Fruit fly (Drosophila melanogaster) whole organism, embryonic: ENCODE data around the gene Agpat4.
A peak's percentile ranks its signal among the peaks of the same experiment; 100 is the strongest.

ENCODE experiments used
- B-H1 ChIP-seq: fragments of 200-800 bp; sonication (Bioruptor generic); IDR thresholded peaks from 3 replicates; pipeline ENCODE4 v1.3.6; 2022; ENCODE audit warnings: missing biosample characterization, missing genetic modification characterization
- Bteb2 ChIP-seq: fragments of 200-800 bp; sonication (Bioruptor generic); optimal IDR thresholded peaks from 2 replicates; lab custom pipeline; 2016; ENCODE audit warnings: missing biosample characterization, missing genetic modification characterization
- CG10565 ChIP-seq: fragments of 200-800 bp; sonication (Bioruptor generic); optimal IDR thresholded peaks from 3 replicates; lab custom pipeline; 2016; ENCODE audit warnings: missing biosample characterization, mild to moderate bottlenecking, missing genetic modification characterization
- CG11696 ChIP-seq: fragments of 200-800 bp; sonication (Bioruptor generic); IDR thresholded peaks from 2 replicates; pipeline ENCODE4 v1.3.6; 2022; ENCODE audit warnings: missing biosample characterization, missing genetic modification characterization
- CG12219 ChIP-seq: fragments of 200-800 bp; sonication (Bioruptor generic); optimal IDR thresholded peaks from 3 replicates; lab custom pipeline; 2018; ENCODE audit warnings: missing biosample characterization, mild to moderate bottlenecking, missing genetic modification characterization
- CG13296 ChIP-seq: fragments of 200-800 bp; sonication (Bioruptor generic); optimal IDR thresholded peaks from 3 replicates; lab custom pipeline; 2018; ENCODE audit warnings: missing biosample characterization, mild to moderate bottlenecking, missing genetic modification characterization
- CG14667 ChIP-seq: fragments of 200-800 bp; sonication (Bioruptor generic); IDR thresholded peaks from 2 replicates; pipeline ENCODE4 v1.3.6; 2022; ENCODE audit warnings: missing biosample characterization, missing genetic modification characterization
- CG15073 ChIP-seq: fragments of 200-800 bp; sonication (Bioruptor generic); optimal IDR thresholded peaks from 2 replicates; lab custom pipeline; 2016; ENCODE audit warnings: missing biosample characterization, missing genetic modification characterization
- CG17829 ChIP-seq: fragments of 200-800 bp; optimal IDR thresholded peaks from 2 replicates; lab custom pipeline; 2019; ENCODE audit warnings: missing biosample characterization, mild to moderate bottlenecking, missing genetic modification characterization, moderate library complexity
- CG18262 ChIP-seq: fragments of 200-800 bp; optimal IDR thresholded peaks from 3 replicates; lab custom pipeline; 2019; ENCODE audit warnings: missing biosample characterization, mild to moderate bottlenecking, missing genetic modification characterization, moderate library complexity
- CG30431 ChIP-seq: fragments of 200-800 bp; sonication (Bioruptor generic); optimal IDR thresholded peaks from 2 replicates; lab custom pipeline; 2017; ENCODE audit warnings: missing biosample characterization, missing genetic modification characterization
- CG33557 ChIP-seq: fragments of 200-800 bp; sonication (Bioruptor generic); optimal IDR thresholded peaks from 2 replicates; lab custom pipeline; 2019; ENCODE audit warnings: missing biosample characterization, mild to moderate bottlenecking, missing genetic modification characterization, moderate library complexity
- CG42726 ChIP-seq: fragments of 200-800 bp; sonication (Bioruptor generic); IDR thresholded peaks from 2 replicates; pipeline ENCODE4 v1.3.6; 2022; ENCODE audit warnings: missing biosample characterization, missing genetic modification characterization; ENCODE audit not compliant: partially characterized antibody
- CG4707 ChIP-seq: fragments of 200-800 bp; sonication (Bioruptor generic); optimal IDR thresholded peaks from 2 replicates; lab custom pipeline; 2018; ENCODE audit warnings: missing biosample characterization, mild to moderate bottlenecking, missing genetic modification characterization, moderate library complexity
- CG6175 ChIP-seq: fragments of 200-800 bp; sonication (Bioruptor generic); IDR thresholded peaks from 3 replicates; pipeline ENCODE4 v1.3.6; 2022; ENCODE audit warnings: missing biosample characterization, missing genetic modification characterization
- CG6654 ChIP-seq: fragments of 200-800 bp; sonication (Bioruptor generic); optimal IDR thresholded peaks from 2 replicates; lab custom pipeline; 2017; ENCODE audit warnings: missing biosample characterization, mild to moderate bottlenecking, missing genetic modification characterization
- CG6791 ChIP-seq: fragments of 200-800 bp; sonication (Bioruptor generic); IDR thresholded peaks from 3 replicates; pipeline ENCODE4 v1.3.6; 2022; ENCODE audit warnings: missing biosample characterization, missing genetic modification characterization; ENCODE audit not compliant: partially characterized antibody
- CG6854 ChIP-seq: fragments of 200-800 bp; sonication (Bioruptor generic); optimal IDR thresholded peaks from 3 replicates; lab custom pipeline; 2017; ENCODE audit warnings: missing biosample characterization, mild to moderate bottlenecking, missing genetic modification characterization
- CG8359 ChIP-seq: fragments of 200-800 bp; sonication (Bioruptor generic); optimal IDR thresholded peaks from 2 replicates; lab custom pipeline; 2017; ENCODE audit warnings: missing biosample characterization, mild to moderate bottlenecking, missing genetic modification characterization, borderline replicate concordance
- Deaf1 ChIP-seq: fragments of 200-800 bp; optimal IDR thresholded peaks from 3 replicates; lab custom pipeline; 2019; ENCODE audit warnings: missing biosample characterization, mild to moderate bottlenecking, missing genetic modification characterization, moderate library complexity
- Dfd ChIP-seq, 2 experiments: fragments of >200 bp; optimal IDR thresholded peaks; 2 replicates each; lab custom pipeline; 2017; ENCODE audit warnings: missing biosample characterization in 2 of 2, missing genetic modification characterization in 2 of 2
- Dip2 ChIP-seq: fragments of 200-800 bp; sonication (Bioruptor generic); IDR thresholded peaks from 2 replicates; pipeline ENCODE4 v1.3.6; 2022; ENCODE audit warnings: missing biosample characterization, missing genetic modification characterization
- Dip3 ChIP-seq: fragments of 200-800 bp; sonication (Bioruptor generic); optimal IDR thresholded peaks from 3 replicates; lab custom pipeline; 2016; ENCODE audit warnings: missing biosample characterization, missing genetic modification characterization
- Doc2 ChIP-seq: fragments of 200-800 bp; sonication (Bioruptor generic); IDR thresholded peaks from 2 replicates; pipeline ENCODE4 v1.3.6; 2022; ENCODE audit warnings: missing biosample characterization, missing genetic modification characterization
- Elba2 ChIP-seq: fragments of 200-800 bp; sonication (Bioruptor generic); optimal IDR thresholded peaks from 3 replicates; lab custom pipeline; 2016; ENCODE audit warnings: missing biosample characterization, missing genetic modification characterization
- Ets65A ChIP-seq: fragments of 200-800 bp; sonication (Bioruptor generic); peaks from one replicate; lab custom pipeline; 2016; ENCODE audit warnings: missing biosample characterization, missing genetic modification characterization
- MESR4 ChIP-seq: fragments of 200-800 bp; sonication (Bioruptor generic); optimal IDR thresholded peaks from 2 replicates; lab custom pipeline; 2018; ENCODE audit warnings: missing biosample characterization, mild to moderate bottlenecking, missing genetic modification characterization, moderate library complexity
- Oaz ChIP-seq: fragments of 200-800 bp; sonication (Bioruptor generic); IDR thresholded peaks from 2 replicates; pipeline ENCODE4 v1.3.6; 2022; ENCODE audit warnings: missing biosample characterization, missing genetic modification characterization
- Pdp1 ChIP-seq, 2 experiments: fragments of 200-800 bp; sonication (Bioruptor generic); optimal IDR thresholded peaks; 3 replicates each; lab custom pipeline; 2016; ENCODE audit warnings: missing biosample characterization in 2 of 2, missing genetic modification characterization in 2 of 2, mild to moderate bottlenecking in 1 of 2, moderate library complexity in 1 of 2
- Side ChIP-seq: fragments of 200-800 bp; sonication (Bioruptor generic); optimal IDR thresholded peaks from 2 replicates; lab custom pipeline; 2016; ENCODE audit warnings: missing biosample characterization, missing genetic modification characterization
- Tbp ChIP-seq: fragments of >200 bp; optimal IDR thresholded peaks from 2 replicates; lab custom pipeline; 2018; ENCODE audit warnings: missing biosample characterization, missing genetic modification characterization
- ase ChIP-seq: fragments of 200-800 bp; sonication (Bioruptor generic); IDR thresholded peaks from 3 replicates; pipeline ENCODE4 v1.3.6; 2022; ENCODE audit warnings: missing biosample characterization, missing genetic modification characterization
- az2 ChIP-seq: fragments of 200-800 bp; sonication (Bioruptor generic); optimal IDR thresholded peaks from 3 replicates; lab custom pipeline; 2016; ENCODE audit warnings: missing biosample characterization, missing genetic modification characterization
- chn ChIP-seq: fragments of 200-800 bp; sonication (Bioruptor generic); optimal IDR thresholded peaks from 2 replicates; lab custom pipeline; 2016; ENCODE audit warnings: missing biosample characterization, missing genetic modification characterization
- crol ChIP-seq: fragments of 200-800 bp; sonication (Bioruptor generic); IDR thresholded peaks from 2 replicates; pipeline ENCODE4 v1.3.6; 2022; ENCODE audit warnings: missing biosample characterization, missing genetic modification characterization
- dati ChIP-seq: fragments of 200-800 bp; sonication (Bioruptor generic); IDR thresholded peaks from 2 replicates; pipeline ENCODE4 v1.3.6; 2022; ENCODE audit warnings: missing biosample characterization, missing genetic modification characterization
- dm ChIP-seq: fragments of 200-800 bp; sonication (Bioruptor generic); optimal IDR thresholded peaks from 3 replicates; lab custom pipeline; 2016; ENCODE audit warnings: missing biosample characterization, missing genetic modification characterization
- dysf ChIP-seq: fragments of 200-800 bp; sonication (Bioruptor generic); IDR thresholded peaks from 3 replicates; pipeline ENCODE4 v1.3.6; 2022; ENCODE audit warnings: missing biosample characterization, missing genetic modification characterization
- gce ChIP-seq: fragments of 200-800 bp; sonication (Bioruptor generic); IDR thresholded peaks from 3 replicates; pipeline ENCODE4 v1.3.6; 2022; ENCODE audit warnings: missing biosample characterization, missing genetic modification characterization
- grn ChIP-seq: fragments of 200-800 bp; sonication (Bioruptor generic); optimal IDR thresholded peaks from 3 replicates; lab custom pipeline; 2017; ENCODE audit warnings: missing biosample characterization, missing genetic modification characterization
- lola ChIP-seq, 3 experiments: fragments of >200 bp in 2 of 3; fragments of 200-800 bp in 1 of 3; sonication (Bioruptor generic) in 1 of 3; optimal IDR thresholded peaks; 2 replicates each; lab custom pipeline; 2017 to 2019; ENCODE audit warnings: missing biosample characterization in 3 of 3, missing genetic modification characterization in 3 of 3, mild to moderate bottlenecking in 1 of 3, moderate library complexity in 1 of 3
- mirr ChIP-seq: fragments of 200-800 bp; sonication (Bioruptor generic); optimal IDR thresholded peaks from 3 replicates; lab custom pipeline; 2018; ENCODE audit warnings: missing biosample characterization, mild to moderate bottlenecking, missing genetic modification characterization
- nerfin-1 ChIP-seq: fragments of 200-800 bp; sonication (Bioruptor generic); optimal IDR thresholded peaks from 3 replicates; lab custom pipeline; 2019; ENCODE audit warnings: missing biosample characterization, mild to moderate bottlenecking, missing genetic modification characterization, moderate library complexity
- odd ChIP-seq: fragments of 200-800 bp; sonication (Bioruptor generic); optimal IDR thresholded peaks from 2 replicates; lab custom pipeline; 2017; ENCODE audit warnings: missing biosample characterization, mild to moderate bottlenecking, missing genetic modification characterization
- p53 ChIP-seq: fragments of 200-800 bp; sonication (Bioruptor generic); optimal IDR thresholded peaks from 2 replicates; lab custom pipeline; 2016; ENCODE audit warnings: missing biosample characterization, missing genetic modification characterization
- pum ChIP-seq: fragments of 200-800 bp; sonication (Bioruptor generic); optimal IDR thresholded peaks from 2 replicates; lab custom pipeline; 2016; ENCODE audit warnings: missing biosample characterization, missing genetic modification characterization
- repo ChIP-seq: fragments of 200-800 bp; sonication (Bioruptor generic); optimal IDR thresholded peaks from 2 replicates; lab custom pipeline; 2016; ENCODE audit warnings: missing biosample characterization, missing genetic modification characterization
- row ChIP-seq: fragments of 200-800 bp; sonication (Bioruptor generic); IDR thresholded peaks from 3 replicates; pipeline ENCODE4 v1.3.6; 2022; ENCODE audit warnings: missing biosample characterization, missing genetic modification characterization
- so ChIP-seq: fragments of 200-800 bp; sonication (Bioruptor generic); IDR thresholded peaks from 3 replicates; pipeline ENCODE4 v1.3.6; 2022; ENCODE audit warnings: missing biosample characterization, missing genetic modification characterization
- stc ChIP-seq: fragments of 200-800 bp; sonication (Bioruptor generic); IDR thresholded peaks from 2 replicates; pipeline ENCODE4 v1.3.6; 2022; ENCODE audit warnings: missing biosample characterization, missing genetic modification characterization
- tap ChIP-seq: fragments of 200-800 bp; optimal IDR thresholded peaks from 3 replicates; lab custom pipeline; 2019; ENCODE audit warnings: missing biosample characterization, mild to moderate bottlenecking, missing genetic modification characterization, moderate library complexity

The Agpat4 gene

dm6 chr3L:16407815-16408608 lies 26.6 kb upstream of the Agpat4 start (continued):
- TF ChIP-seq az2 (GFP tag; lab: Kevin White, UChicago) (no peak), tap (tag; lab: Kevin White, UChicago) (no peak), Dip2 (no peak), CG6175 (GFP tag; lab: Robert Waterston, UW) (no peak), nerfin-1 (tag; lab: Kevin White, UChicago) (peak; percentile 44), ase (no peak), CG11696 (GFP tag; lab: Robert Waterston, UW) (no peak), CG6791 (peak; percentile 56; the same call in 1 of the 3 replicates), CG17829 (no peak), lola (GFP tag; optimal IDR thresholded peaks at IDR 0.05; lab: Kevin White, UChicago) (no peak), Bteb2 (GFP tag; lab: Kevin White, UChicago) (no peak), mirr (no peak), CG13296 (GFP tag; lab: Kevin White, UChicago) (no peak), grn (GFP tag; lab: Kevin White, UChicago) (no peak), repo (GFP tag; lab: Kevin White, UChicago) (no peak), CG10565 (GFP tag; lab: Kevin White, UChicago) (no peak), odd (GFP tag; lab: Kevin White, UChicago) (no peak), CG4707 (GFP tag; lab: Kevin White, UChicago) (no peak), row (no peak), gce (GFP tag; lab: Robert Waterston, UW) (no peak), chn (GFP tag; lab: Kevin White, UChicago) (no peak), p53 (GFP tag; lab: Kevin White, UChicago) (no peak), CG6654 (GFP tag; lab: Kevin White, UChicago) (no peak), dm (GFP tag; lab: Kevin White, UChicago) (no peak), Side (no peak), CG30431 (GFP tag; lab: Kevin White, UChicago) (no peak), CG14667 (GFP tag; lab: Robert Waterston, UW) (no peak), pum (GFP tag; lab: Kevin White, UChicago) (no peak), Oaz (GFP tag; lab: Robert Waterston, UW) (no peak), MESR4 (GFP tag; lab: Kevin White, UChicago) (no peak), Dip3 (GFP tag; lab: Kevin White, UChicago) (no peak), Tbp (GFP tag; lab: Kevin White, UChicago) (no peak), Ets65A (GFP tag; lab: Kevin White, UChicago) (peak; percentile 18), stc (GFP tag; lab: Robert Waterston, UW) (no peak), CG12219 (GFP tag; lab: Kevin White, UChicago) (peak; percentile 1), CG8359 (GFP tag; lab: Kevin White, UChicago) (no peak), CG15073 (GFP tag; lab: Kevin White, UChicago) (no peak), dati (GFP tag; lab: Robert Waterston, UW) (no peak), CG6854 (no peak), so (GFP tag; lab: Robert Waterston, UW) (no peak), Pdp1 (GFP tag; optimal IDR thresholded peaks at IDR 0.05; lab: Kevin White, UChicago) (no peak), B-H1 (GFP tag; lab: Robert Waterston, UW) (no peak), CG18262 (no peak), dysf (no peak), Doc2 (GFP tag; lab: Robert Waterston, UW) (no peak), Dfd (GFP tag; optimal IDR thresholded peaks at IDR 0.05; lab: Kevin White, UChicago) (no peak), crol (GFP tag; lab: Robert Waterston, UW) (peak; percentile 25; the same call in 1 of the 2 replicates), CG33557 (GFP tag; lab: Kevin White, UChicago) (peak; percentile 2), CG42726 (GFP tag; lab: Robert Waterston, UW) (no peak), Deaf1 (tag; lab: Kevin White, UChicago) (peak; percentile 47), Elba2 (GFP tag; lab: Kevin White, UChicago) (peak; percentile 83)
